Worm (Caenorhabditis elegans): ENCODE measurements around the gene trpl-2.

trpl-2 gene

ce11 chrIV:4357296-4357695 is 30.8 kb downstream of the trpl-2 start, which contains the start of gene sars-2:
Gene sars-2, plus strand, starts transcription at chrIV:4357636.
- TF ChIP-seq T26A5.8 (tag; optimal IDR thresholded peaks at IDR 0.05): no peak
- TF ChIP-seq ztf-18 (tag; optimal IDR thresholded peaks at IDR 0.05): peak; percentile 33
- TF ChIP-seq attf-5 (GFP tag; optimal IDR thresholded peaks at IDR 0.05): no peak
- TF ChIP-seq mcd-1 (GFP tag; IDR thresholded peaks at IDR 0.05): peak; percentile 86
- peak; percentile 69 for TF ChIP-seq lin-54 (GFP tag; optimal IDR thresholded peaks at IDR 0.05)
- TF ChIP-seq snpc-1.3 (tag; optimal IDR thresholded peaks at IDR 0.05; ENCODE audit: insufficient read depth): no peak
- no peak for TF ChIP-seq egrh-3 (GFP tag; IDR thresholded peaks at IDR 0.05)
- peak in 1 of 3 experiments; percentile 66 for TF ChIP-seq lin-35 (GFP tag; optimal IDR thresholded peaks at IDR 0.05)
- peak; percentile 63 for TF ChIP-seq dpl-1 (GFP tag; optimal IDR thresholded peaks at IDR 0.05)
- TF ChIP-seq efl-1 (GFP tag; optimal IDR thresholded peaks at IDR 0.05): peak; percentile 52
- no peak for TF ChIP-seq him-1 (tag; optimal IDR thresholded peaks at IDR 0.05)

ce11 chrIV:4359653-4360052 is 33.2 kb downstream of the trpl-2 start, which contains the start of gene F55F10.3:
Gene F55F10.3, plus strand, starts transcription at chrIV:4359953.
- TF ChIP-seq snpc-4 (GFP tag; optimal IDR thresholded peaks at IDR 0.05): no peak
- no peak for TF ChIP-seq snpc-4 (tag; optimal IDR thresholded peaks at IDR 0.05)
- no peak for TF ChIP-seq ztf-6 (GFP tag; IDR thresholded peaks at IDR 0.05)
- no peak for TF ChIP-seq F57C9.4 (tag; optimal IDR thresholded peaks at IDR 0.05)
- no peak for TF ChIP-seq ZK185.1 (tag; optimal IDR thresholded peaks at IDR 0.05; ENCODE audit: poor library complexity, severe bottlenecking)
- no peak for TF ChIP-seq akir-1 (GFP tag; optimal IDR thresholded peaks at IDR 0.05)
- no peak for TF ChIP-seq egrh-3 (GFP tag; IDR thresholded peaks at IDR 0.05)
- TF ChIP-seq F57A8.1 (GFP tag; optimal IDR thresholded peaks at IDR 0.05): no peak
- no peak for TF ChIP-seq ceh-79 (tag; optimal IDR thresholded peaks at IDR 0.05)
- no peak for TF ChIP-seq snpc-1.1 (tag; optimal IDR thresholded peaks at IDR 0.05; ENCODE audit: insufficient read depth)
- no peak for TF ChIP-seq F10E7.11 (tag; optimal IDR thresholded peaks at IDR 0.05)

ce11 chrIV:4360497-4360896 is 34.0 kb downstream of the trpl-2 start, which contains the start of gene F55F10.1:
Gene F55F10.1, plus strand, starts transcription at chrIV:4360837.
- TF ChIP-seq F23B12.7 (tag; optimal IDR thresholded peaks at IDR 0.05; ENCODE audit: insufficient read depth) (peak; percentile 35), lin-35 (GFP tag; optimal IDR thresholded peaks at IDR 0.05) (peak in 1 of 3 experiments; percentile 65), ceh-58 (GFP tag; IDR thresholded peaks at IDR 0.05) (no peak), mcd-1 (GFP tag; IDR thresholded peaks at IDR 0.05) (peak; percentile 86), B0035.1 (tag; optimal IDR thresholded peaks at IDR 0.05) (no peak), snpc-1.1 (tag; optimal IDR thresholded peaks at IDR 0.05; ENCODE audit: insufficient read depth) (no peak), B0336.3 (GFP tag; IDR thresholded peaks at IDR 0.05) (no peak), aptf-2 (GFP tag; conservative IDR thresholded peaks at IDR 0.05) (no peak), lin-54 (GFP tag; optimal IDR thresholded peaks at IDR 0.05) (peak; percentile 67), cebp-1 (GFP tag; IDR thresholded peaks at IDR 0.05) (no peak), cebp-1 (tag; optimal IDR thresholded peaks at IDR 0.05) (peak; percentile 58), ceh-27 (GFP tag; optimal IDR thresholded peaks at IDR 0.05) (no peak), dpl-1 (GFP tag; optimal IDR thresholded peaks at IDR 0.05) (peak; percentile 20), Y56A3A.18 (GFP tag; IDR thresholded peaks at IDR 0.05) (0 out of 2 replicates have a peak, but pooled peaks have one; percentile 29), lag-1 (GFP tag; IDR thresholded peaks at IDR 0.05) (no peak), xnd-1 (tag; optimal IDR thresholded peaks at IDR 0.05) (peak; percentile 2), snpc-4 (GFP tag; optimal IDR thresholded peaks at IDR 0.05) (no peak), snpc-4 (tag; optimal IDR thresholded peaks at IDR 0.05) (peak in 3 of 4 experiments; percentile 11 to 77 (median 49)), nhr-80 (tag; optimal IDR thresholded peaks at IDR 0.05) (no peak), attf-5 (GFP tag; optimal IDR thresholded peaks at IDR 0.05) (peak; percentile 12), sdz-38 (tag; optimal IDR thresholded peaks at IDR 0.05) (no peak), sea-2 (GFP tag; IDR thresholded peaks at IDR 0.05) (no peak), hmg-20 (GFP tag; IDR thresholded peaks at IDR 0.05) (no peak), tbp1 (GFP tag; optimal IDR thresholded peaks at IDR 0.05) (no peak), efl-1 (GFP tag; optimal IDR thresholded peaks at IDR 0.05) (peak; percentile 12), pbrm-1 (GFP tag; IDR thresholded peaks at IDR 0.05) (no peak), ceh-91 (GFP tag; IDR thresholded peaks at IDR 0.05) (no peak), dox-1 (GFP tag; IDR thresholded peaks at IDR 0.05) (peak; percentile 51; the same call in 1 of the 2 replicates), attf-3 (GFP tag; conservative IDR thresholded peaks at IDR 0.05) (no peak), K11D2.4 (GFP tag; IDR thresholded peaks at IDR 0.05) (no peak), ceh-79 (tag; optimal IDR thresholded peaks at IDR 0.05) (no peak), Y95B8A.8 (GFP tag; IDR thresholded peaks at IDR 0.05) (no peak), C06A6.2 (GFP tag; conservative IDR thresholded peaks at IDR 0.05) (peak; percentile 39; the same call in 1 of the 2 replicates)
